Worm (Caenorhabditis elegans): ENCODE data around the gene mrpl-20.

Gene mrpl-20

DNA sequence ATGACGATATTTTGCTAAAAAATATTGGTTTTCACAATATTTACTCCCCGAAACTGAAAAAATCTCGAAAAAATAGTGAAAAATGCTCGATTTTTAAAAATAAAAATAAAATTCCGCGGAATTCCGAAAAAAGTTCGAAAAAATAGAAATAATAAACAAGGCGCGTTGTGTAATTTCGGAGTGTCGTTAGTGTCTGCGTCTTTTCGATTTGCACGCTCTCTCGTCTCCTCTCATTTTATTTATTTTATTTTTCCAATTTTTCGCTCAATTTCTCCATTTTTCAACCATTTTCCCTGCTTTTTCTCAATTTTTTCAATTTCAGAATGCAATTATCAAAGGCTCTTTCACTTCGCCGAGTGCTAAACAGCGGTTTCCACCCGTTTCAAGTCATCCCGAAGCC, at the start of gene mrpl-20:
TSS of gene mrpl-20 (plus strand) at position 323 of the 400 bp plus-strand sequence.
- no peak for TF ChIP-seq F57C9.4 (tag; optimal IDR thresholded peaks at IDR 0.05)
- TF ChIP-seq attf-3 (GFP tag; conservative IDR thresholded peaks at IDR 0.05), result peak; percentile 93
- peak; percentile 96 for TF ChIP-seq hmg-1.2 (GFP tag; IDR thresholded peaks at IDR 0.05)
- no peak for TF ChIP-seq ztf-25 (GFP tag; IDR thresholded peaks at IDR 0.05)
- no peak for TF ChIP-seq bed-2 (GFP tag; IDR thresholded peaks at IDR 0.05)

DNA sequence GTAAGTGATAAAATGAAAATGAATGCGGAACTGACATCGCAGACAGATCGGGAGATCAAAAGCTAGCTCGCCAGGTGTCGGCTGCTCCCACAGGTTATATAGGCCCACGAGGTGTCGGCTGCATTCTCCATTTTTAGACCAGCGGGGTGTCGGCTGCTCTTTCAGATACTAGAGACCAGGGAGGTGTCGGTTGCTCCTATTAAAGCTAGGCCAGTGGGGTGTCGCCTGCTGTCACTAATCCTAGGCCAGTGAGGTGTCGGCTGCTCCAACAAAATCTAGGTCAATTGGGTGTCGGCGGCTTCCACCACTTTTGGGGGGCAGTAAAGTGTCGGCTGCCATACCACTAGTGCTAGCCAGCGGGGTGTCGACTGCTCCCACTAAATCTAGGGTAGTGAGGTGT, 48.2 kb upstream of the mrpl-20 start:
- TF ChIP-seq snpc-4 (GFP tag; optimal IDR thresholded peaks at IDR 0.05) (no peak), snpc-4 (tag; optimal IDR thresholded peaks at IDR 0.05) (peak in 2 of 4 experiments; percentile 49 to 78), cebp-1 (GFP tag; IDR thresholded peaks at IDR 0.05) (no peak), cebp-1 (tag; optimal IDR thresholded peaks at IDR 0.05) (peak; percentile 1), Y67H2A.10 (GFP tag; conservative IDR thresholded peaks at IDR 0.05) (0 out of 2 replicates have a peak, but pooled peaks have one; percentile 24), ceh-79 (tag; optimal IDR thresholded peaks at IDR 0.05) (peak; percentile 24), nhr-27 (tag; optimal IDR thresholded peaks at IDR 0.05) (no peak), aptf-3 (GFP tag; IDR thresholded peaks at IDR 0.05) (no peak), F33H1.4 (GFP tag; IDR thresholded peaks at IDR 0.05) (no peak), snpc-3.4 (tag; optimal IDR thresholded peaks at IDR 0.05) (no peak), Y53G8AR.9 (GFP tag; conservative IDR thresholded peaks at IDR 0.05) (no peak), zfh-2 (GFP tag; conservative IDR thresholded peaks at IDR 0.05) (peak; percentile 72), ztf-25 (GFP tag; IDR thresholded peaks at IDR 0.05) (no peak), madf-3 (GFP tag; IDR thresholded peaks at IDR 0.05) (0 out of 2 replicates have a peak, but pooled peaks have one; percentile 13), bed-1 (GFP tag; IDR thresholded peaks at IDR 0.05) (0 out of 2 replicates have a peak, but pooled peaks have one; percentile 65), egl-44 (GFP tag; IDR thresholded peaks at IDR 0.05) (no peak), mes-4 (tag; optimal IDR thresholded peaks at IDR 0.05) (no peak), dpl-1 (GFP tag; optimal IDR thresholded peaks at IDR 0.05) (no peak)

DNA sequence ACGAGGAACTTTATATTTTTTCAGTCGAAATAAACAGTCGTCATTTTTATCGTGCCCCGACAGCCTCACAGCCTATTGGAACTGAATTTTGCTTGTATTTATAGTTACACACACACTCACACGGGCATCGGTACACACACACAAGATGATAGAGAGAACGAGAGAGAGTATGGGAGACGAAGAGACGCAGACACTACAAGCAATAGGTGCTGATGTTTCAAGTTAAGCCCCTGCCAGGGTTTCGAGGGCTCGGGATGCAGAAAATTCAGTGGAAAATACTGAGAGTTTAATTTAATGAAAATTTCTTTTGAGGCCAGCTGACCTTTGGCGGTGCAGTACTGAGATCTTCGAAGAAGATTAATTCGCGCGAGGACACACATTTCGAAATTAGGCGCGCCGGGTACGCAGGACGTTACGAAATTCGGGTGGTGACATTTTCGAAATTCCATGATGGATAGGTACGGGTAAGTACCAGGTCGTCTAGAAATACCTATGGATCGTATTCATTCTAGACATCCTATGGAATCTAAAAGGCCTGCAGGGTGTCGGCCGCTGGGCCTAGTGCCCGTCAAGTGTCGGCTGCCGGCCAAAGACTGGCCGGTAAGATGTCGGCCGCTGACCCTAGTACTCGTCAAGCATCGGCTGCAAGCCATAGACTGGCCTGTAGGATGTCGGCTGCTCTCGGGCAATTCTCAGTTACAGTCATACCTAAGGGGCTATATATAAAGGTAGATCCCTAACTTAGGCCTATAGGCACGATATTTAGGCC, 47.4 kb upstream of the mrpl-20 start:
- TF ChIP-seq hmg-1.2 (GFP tag; IDR thresholded peaks at IDR 0.05), result peak; percentile 93
- no peak for TF ChIP-seq snpc-4 (GFP tag; optimal IDR thresholded peaks at IDR 0.05)
- peak in 3 of 4 experiments; percentile 49 to 72 (median 49) for TF ChIP-seq snpc-4 (tag; optimal IDR thresholded peaks at IDR 0.05)
- TF ChIP-seq hlh-12 (tag; optimal IDR thresholded peaks at IDR 0.05), result no peak
- peak; percentile 10 for TF ChIP-seq zim-3 (tag; optimal IDR thresholded peaks at IDR 0.05)
- no peak for TF ChIP-seq mcd-1 (GFP tag; IDR thresholded peaks at IDR 0.05)
- 0 out of 2 replicates have a peak, but pooled peaks have one; percentile 37 for TF ChIP-seq attf-6 (GFP tag; IDR thresholded peaks at IDR 0.05)
- TF ChIP-seq cebp-1 (GFP tag; IDR thresholded peaks at IDR 0.05), result no peak
- peak; percentile 53 for TF ChIP-seq cebp-1 (tag; optimal IDR thresholded peaks at IDR 0.05)

DNA sequence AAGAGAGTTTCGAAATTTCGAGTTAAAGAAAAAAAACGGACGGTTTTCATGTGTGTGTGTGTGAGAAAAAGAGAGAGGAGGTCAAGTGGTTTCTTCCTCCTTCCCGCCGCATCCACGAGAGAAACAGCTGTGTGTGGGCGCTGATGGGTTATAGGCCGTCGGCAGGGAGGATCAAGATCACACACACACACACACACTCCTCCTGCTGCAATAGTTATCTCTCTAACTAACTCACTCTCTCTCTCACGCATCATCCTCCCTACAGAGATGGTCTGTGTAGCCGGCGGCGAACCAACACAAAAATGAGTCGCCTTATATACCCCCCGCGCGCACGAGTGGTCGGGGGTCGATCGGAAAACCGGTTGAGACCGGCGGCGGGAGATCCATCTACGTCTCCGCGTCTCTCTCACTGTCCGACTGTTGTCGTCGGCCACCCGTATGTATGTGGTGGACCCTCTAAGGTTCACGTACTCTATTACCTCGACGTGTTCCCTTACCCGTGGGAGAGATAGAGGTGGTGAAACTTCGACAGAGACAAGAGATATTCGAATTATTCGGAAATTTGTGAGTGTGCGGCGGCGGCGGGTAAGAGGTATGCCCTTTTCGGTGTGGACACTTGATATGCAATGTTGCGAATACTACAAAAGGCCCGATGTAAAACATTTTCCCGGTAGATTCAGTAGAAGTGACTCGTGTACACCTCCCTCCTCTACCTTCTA, 46.5 kb upstream of the mrpl-20 start:
- peak; percentile 42 for TF ChIP-seq ceh-27 (GFP tag; optimal IDR thresholded peaks at IDR 0.05)
- TF ChIP-seq let-526 (GFP tag; IDR thresholded peaks at IDR 0.05), result no peak
- TF ChIP-seq akir-1 (GFP tag; optimal IDR thresholded peaks at IDR 0.05), result no peak
- peak; percentile 86 for TF ChIP-seq ama-1 (optimal IDR thresholded peaks at IDR 0.05)
- no peak for TF ChIP-seq ama-1 (GFP tag; optimal IDR thresholded peaks at IDR 0.05)
- TF ChIP-seq rpc-1 (optimal IDR thresholded peaks at IDR 0.05), result no peak
- TF ChIP-seq rpc-1 (tag; optimal IDR thresholded peaks at IDR 0.05), result no peak
- no peak for TF ChIP-seq mxl-1 (tag; optimal IDR thresholded peaks at IDR 0.05)
- TF ChIP-seq cebp-1 (GFP tag; IDR thresholded peaks at IDR 0.05), result no peak
- peak; percentile 70 for TF ChIP-seq cebp-1 (tag; optimal IDR thresholded peaks at IDR 0.05)
- 0 out of 2 replicates have a peak, but pooled peaks have one; percentile 5 for TF ChIP-seq ztf-6 (GFP tag; IDR thresholded peaks at IDR 0.05)
- no peak for TF ChIP-seq ceh-40 (GFP tag; IDR thresholded peaks at IDR 0.05)
- TF ChIP-seq K11D2.4 (GFP tag; IDR thresholded peaks at IDR 0.05), result no peak
- peak; percentile 23 for TF ChIP-seq lin-54 (GFP tag; optimal IDR thresholded peaks at IDR 0.05)
- no peak for TF ChIP-seq T07F8.4 (tag; optimal IDR thresholded peaks at IDR 0.05)
- TF ChIP-seq K12H6.12 (tag; optimal IDR thresholded peaks at IDR 0.05), result peak; percentile 21
- TF ChIP-seq ceh-58 (GFP tag; IDR thresholded peaks at IDR 0.05), result no peak
- no peak for TF ChIP-seq Y79H2A.3 (GFP tag; conservative IDR thresholded peaks at IDR 0.05)
- TF ChIP-seq lin-26 (GFP tag; IDR thresholded peaks at IDR 0.05), result 0 out of 2 replicates have a peak, but pooled peaks have one; percentile 44

Data from whole organism, young adult.